Fruit fly (Drosophila melanogaster) whole organism, embryonic: Measurements from ENCODE around the gene CG42246.

Experiments used
- ATbp ChIP-seq: fragments of 200-800 bp; sonication (Bioruptor generic); optimal IDR thresholded peaks from 2 replicates; lab custom pipeline; 2017; ENCODE audit warnings: missing biosample characterization, mild to moderate bottlenecking, missing genetic modification characterization, missing genetic modification reagents
- CG17802 ChIP-seq: fragments of 200-800 bp; sonication (Bioruptor generic); optimal IDR thresholded peaks from 2 replicates; lab custom pipeline; 2018; ENCODE audit warnings: missing biosample characterization, mild to moderate bottlenecking, missing genetic modification characterization, moderate library complexity
- CG2202 ChIP-seq: fragments of 200-800 bp; sonication (Bioruptor generic); optimal IDR thresholded peaks from 2 replicates; lab custom pipeline; 2018; ENCODE audit warnings: missing biosample characterization, mild to moderate bottlenecking, missing genetic modification characterization
- CG7357 ChIP-seq: fragments of 200-800 bp; sonication (Bioruptor generic); IDR thresholded peaks from 3 replicates; pipeline ENCODE4 v1.3.6; 2022; ENCODE audit warnings: missing biosample characterization, missing genetic modification characterization
- CoRest ChIP-seq: fragments of 200-800 bp; sonication (Bioruptor generic); optimal IDR thresholded peaks from 3 replicates; lab custom pipeline; 2018; ENCODE audit warnings: missing biosample characterization, mild to moderate bottlenecking, missing genetic modification characterization, moderate library complexity
- Lpt ChIP-seq: fragments of >200 bp; optimal IDR thresholded peaks from 2 replicates; lab custom pipeline; 2018; ENCODE audit warnings: missing biosample characterization, missing genetic modification characterization
- Oaz ChIP-seq: fragments of 200-800 bp; sonication (Bioruptor generic); IDR thresholded peaks from 2 replicates; pipeline ENCODE4 v1.3.6; 2022; ENCODE audit warnings: missing biosample characterization, missing genetic modification characterization
- Rx ChIP-seq: fragments of 200-800 bp; sonication (Bioruptor generic); IDR thresholded peaks from 2 replicates; pipeline ENCODE4 v1.3.6; 2022; ENCODE audit warnings: missing biosample characterization, missing genetic modification characterization
- gsb ChIP-seq: fragments of 200-800 bp; sonication (Bioruptor generic); IDR thresholded peaks from 2 replicates; pipeline ENCODE4 v1.3.6; 2022; ENCODE audit warnings: missing biosample characterization, missing genetic modification characterization
- pb ChIP-seq: fragments of 200-800 bp; sonication (Bioruptor generic); optimal IDR thresholded peaks from 3 replicates; lab custom pipeline; 2016; ENCODE audit warnings: missing biosample characterization, missing genetic modification characterization
- sug ChIP-seq: fragments of 200-800 bp; optimal IDR thresholded peaks from 2 replicates; lab custom pipeline; 2019; ENCODE audit warnings: missing biosample characterization, mild to moderate bottlenecking, missing genetic modification characterization, moderate library complexity

DNA sequence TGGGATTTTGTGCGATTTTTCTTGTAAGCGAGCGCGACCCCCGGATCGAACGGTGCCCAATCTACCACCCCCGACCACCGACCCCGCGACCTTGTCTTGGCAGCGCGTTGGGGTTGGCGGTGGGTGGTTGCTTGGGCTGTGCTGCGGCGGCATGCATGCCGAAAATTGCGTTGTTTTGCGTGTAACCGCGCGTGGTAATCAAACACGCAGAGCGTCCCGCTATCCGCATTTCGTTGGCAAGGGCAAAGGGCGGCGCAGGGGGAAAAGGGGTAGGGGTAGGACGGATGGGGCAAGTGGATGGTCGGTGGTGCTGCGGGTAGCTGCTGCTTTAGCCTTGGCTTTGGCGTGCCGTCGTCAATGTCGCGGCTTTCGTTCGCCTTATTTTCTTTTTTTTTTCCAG is 20.7 kb upstream of the CG42246 start:
- TF ChIP-seq gsb (GFP tag; lab: Robert Waterston, UW) = no peak
- no peak for TF ChIP-seq pb
- no peak for TF ChIP-seq CG2202 (tag; lab: Kevin White, UChicago)
- TF ChIP-seq Oaz (GFP tag; lab: Robert Waterston, UW) = no peak
- TF ChIP-seq ATbp (GFP tag; lab: Kevin White, UChicago) = no peak
- TF ChIP-seq CG17802 (tag; lab: Kevin White, UChicago) = no peak
- no peak for TF ChIP-seq CoRest (tag; lab: Kevin White, UChicago)
- TF ChIP-seq Rx (GFP tag; lab: Robert Waterston, UW) = no peak
- TF ChIP-seq CG7357 = no peak
- no peak for TF ChIP-seq sug (tag; lab: Kevin White, UChicago)
- no peak for TF ChIP-seq Lpt
